Worm (Caenorhabditis elegans): ENCODE measurements around the gene hsp-12.3.

DNA sequence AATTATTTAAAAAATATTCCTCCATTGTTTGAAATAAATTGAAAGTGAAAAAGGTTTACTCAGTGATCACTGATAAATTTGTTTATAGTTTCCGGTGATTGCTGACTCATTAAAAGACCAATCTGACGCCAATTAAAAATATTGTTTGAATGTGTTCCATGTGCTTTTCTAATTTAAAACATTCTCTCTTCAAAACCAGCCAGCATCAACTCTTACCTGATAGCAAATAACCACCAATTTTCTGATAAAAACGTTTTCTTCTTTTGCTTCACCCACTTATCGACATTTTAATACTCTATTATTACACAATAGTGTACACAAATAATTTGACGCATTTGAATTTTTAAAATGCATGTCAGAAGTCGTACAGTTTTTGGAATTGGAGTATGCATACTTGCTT, 43.6 kb downstream of the hsp-12.3 start, which contains the start of gene F56D5.6:
- TF ChIP-seq nfya-1 (tag; optimal IDR thresholded peaks at IDR 0.05) (no peak), ztf-16 (tag; optimal IDR thresholded peaks at IDR 0.05) (no peak), nhr-11 (tag; optimal IDR thresholded peaks at IDR 0.05) (no peak), eyg-1 (tag; optimal IDR thresholded peaks at IDR 0.05) (no peak), pqm-1 (tag; optimal IDR thresholded peaks at IDR 0.05) (no peak), ama-1 (optimal IDR thresholded peaks at IDR 0.05) (no peak), elt-2 (tag; optimal IDR thresholded peaks at IDR 0.05) (no peak), ceh-18 (tag; optimal IDR thresholded peaks at IDR 0.05) (no peak), sox-4 (tag; optimal IDR thresholded peaks at IDR 0.05) (no peak), ceh-19 (GFP tag; optimal IDR thresholded peaks at IDR 0.05) (no peak), hlh-30 (tag; optimal IDR thresholded peaks at IDR 0.05; ENCODE audit: insufficient read depth) (no peak)
